Worm (Caenorhabditis elegans): Measurements from ENCODE around the gene sshk-1.

ce11 chrV:20789105-20789504 lies 26.8 kb upstream of the sshk-1 start, which contains the start of gene tpan-1:
- no peak for TF ChIP-seq ztf-23 (GFP tag; IDR thresholded peaks at IDR 0.05)
- no peak for TF ChIP-seq flt-1 (GFP tag; IDR thresholded peaks at IDR 0.05)
- TF ChIP-seq ref-1 (GFP tag; conservative IDR thresholded peaks at IDR 0.05) = no peak
- TF ChIP-seq med-1 (GFP tag; optimal IDR thresholded peaks at IDR 0.05; ENCODE audit: insufficient read depth) = no peak
- no peak for TF ChIP-seq tab-1 (GFP tag; IDR thresholded peaks at IDR 0.05)
- TF ChIP-seq T22C8.4 (GFP tag; IDR thresholded peaks at IDR 0.05) = no peak
- no peak for TF ChIP-seq ztf-29 (GFP tag; IDR thresholded peaks at IDR 0.05)
